Worm (Caenorhabditis elegans) whole organism, L1 larva: ENCODE measurements around the gene Y16B4A.2.

ENCODE experiments used
- C16A3.4 ChIP-seq: fragments of 150-350 bp; optimal IDR thresholded peaks from 2 replicates; lab custom pipeline; 2014; ENCODE audit warnings: missing biosample characterization, missing genetic modification characterization
- C34B4.2 ChIP-seq: sonication (generic microtip); optimal IDR thresholded peaks from 2 replicates; lab custom pipeline; 2017; ENCODE audit warnings: mild to moderate bottlenecking, missing genetic modification characterization, missing compliant biosample characterization
- aha-1 ChIP-seq: fragments of 150-350 bp; optimal IDR thresholded peaks from 2 replicates; lab custom pipeline; 2014; ENCODE audit warnings: missing biosample characterization, missing genetic modification characterization
- alr-1 ChIP-seq: fragments of 200-800 bp; sonication (Bioruptor generic); optimal IDR thresholded peaks from 2 replicates; lab custom pipeline; 2018; ENCODE audit warnings: borderline replicate concordance, mild to moderate bottlenecking, missing genetic modification characterization, missing compliant biosample characterization
- ceh-63 ChIP-seq: fragments of 200-800 bp; sonication (Bioruptor generic); optimal IDR thresholded peaks from 2 replicates; lab custom pipeline; 2018; ENCODE audit warnings: mild to moderate bottlenecking, missing genetic modification characterization, missing compliant biosample characterization
- ceh-8 ChIP-seq: fragments of 200-800 bp; sonication (Bioruptor generic); optimal IDR thresholded peaks from 2 replicates; lab custom pipeline; 2018; ENCODE audit warnings: mild to moderate bottlenecking, missing genetic modification characterization, moderate library complexity, missing compliant biosample characterization
- egl-27 ChIP-seq, 2 experiments: fragments of 150-350 bp in 1 of 2; sonication (generic microtip); optimal IDR thresholded peaks; 3 replicates each; lab custom pipeline; 2017 to 2018; ENCODE audit warnings: missing biosample characterization in 2 of 2, missing genetic modification characterization in 2 of 2, missing genetic modification reagents in 2 of 2
- elt-3 ChIP-seq, 6 experiments: fragments of 150-350 bp in 1 of 6; sonication (generic microtip); optimal IDR thresholded peaks; 2 replicates each; lab custom pipeline; 2017 to 2018; ENCODE audit warnings: missing biosample characterization in 6 of 6, missing genetic modification characterization in 6 of 6, inconsistent platforms in 1 of 6
- fkh-10 ChIP-seq: sonication (generic microtip); optimal IDR thresholded peaks from 2 replicates; lab custom pipeline; 2017; ENCODE audit warnings: missing biosample characterization, missing genetic modification reagents, missing genetic modification characterization
- fkh-8 ChIP-seq: sonication (generic microtip); optimal IDR thresholded peaks from 2 replicates; lab custom pipeline; 2016; ENCODE audit warnings: mild to moderate bottlenecking, missing genetic modification characterization, missing compliant biosample characterization
- grh-1 ChIP-seq: fragments of 200-800 bp; sonication (Bioruptor generic); IDR thresholded peaks from 2 replicates; pipeline ENCODE4 v1.3.6; 2022; ENCODE audit warnings: missing genetic modification reagents, missing genetic modification characterization, missing compliant biosample characterization
- hlh-4 ChIP-seq: sonication (generic microtip); optimal IDR thresholded peaks from 2 replicates; lab custom pipeline; 2016; ENCODE audit warnings: mild to moderate bottlenecking, missing genetic modification characterization, missing compliant biosample characterization
- hpl-2 ChIP-seq: fragments of 150-350 bp; optimal IDR thresholded peaks from 2 replicates; lab custom pipeline; 2014; ENCODE audit warnings: missing biosample characterization, missing genetic modification reagents, missing genetic modification characterization
- irx-1 ChIP-seq: sonication (generic microtip); optimal IDR thresholded peaks from 2 replicates; lab custom pipeline; 2016; ENCODE audit warnings: missing genetic modification characterization, missing compliant biosample characterization
- isw-1 ChIP-seq: fragments of 200-800 bp; sonication (Bioruptor generic); IDR thresholded peaks from 2 replicates; pipeline ENCODE4 v1.3.6; 2022; ENCODE audit warnings: missing genetic modification characterization, missing compliant biosample characterization
- jun-1 ChIP-seq: fragments of 150-350 bp; optimal IDR thresholded peaks from 2 replicates; lab custom pipeline; 2014; ENCODE audit warnings: missing biosample characterization, missing genetic modification reagents, missing genetic modification characterization
- lin-15B ChIP-seq: fragments of 150-350 bp; sonication (generic microtip); optimal IDR thresholded peaks from 3 replicates; lab custom pipeline; 2014; ENCODE audit warnings: missing biosample characterization, missing genetic modification characterization
- lin-35 ChIP-seq, 2 experiments: fragments of 150-350 bp; optimal IDR thresholded peaks; 2 replicates each; lab custom pipeline; 2014; ENCODE audit warnings: missing biosample characterization in 2 of 2, missing genetic modification characterization in 2 of 2, missing genetic modification reagents in 2 of 2
- lin-39 ChIP-seq: fragments of 150-350 bp; optimal IDR thresholded peaks from 2 replicates; lab custom pipeline; 2014; ENCODE audit warnings: missing biosample characterization, missing genetic modification reagents, missing genetic modification characterization
- lir-3 ChIP-seq: sonication (generic microtip); optimal IDR thresholded peaks from 2 replicates; lab custom pipeline; 2016; ENCODE audit warnings: mild to moderate bottlenecking, missing genetic modification characterization, moderate library complexity, missing compliant biosample characterization; ENCODE audit not compliant: poor library complexity
- mdl-1 ChIP-seq, 2 experiments: fragments of 150-350 bp; optimal IDR thresholded peaks; 2 replicates each; lab custom pipeline; 2014 to 2017; ENCODE audit warnings: missing biosample characterization in 2 of 2, missing genetic modification characterization in 2 of 2, inconsistent platforms in 1 of 2
- mef-2 ChIP-seq: fragments of 150-350 bp; optimal IDR thresholded peaks from 2 replicates; lab custom pipeline; 2014; ENCODE audit warnings: missing biosample characterization, missing genetic modification characterization
- nhr-11 ChIP-seq: fragments of 150-350 bp; optimal IDR thresholded peaks from 2 replicates; lab custom pipeline; 2014; ENCODE audit warnings: missing biosample characterization, missing genetic modification characterization
- nhr-12 ChIP-seq: sonication (generic microtip); optimal IDR thresholded peaks from 2 replicates; lab custom pipeline; 2017; ENCODE audit warnings: missing biosample characterization, missing genetic modification characterization
- nhr-237 ChIP-seq: fragments of 150-350 bp; optimal IDR thresholded peaks from 2 replicates; lab custom pipeline; 2014; ENCODE audit warnings: missing biosample characterization, missing genetic modification characterization
- nhr-71 ChIP-seq: sonication (generic microtip); optimal IDR thresholded peaks from 2 replicates; lab custom pipeline; 2016; ENCODE audit warnings: mild to moderate bottlenecking, missing genetic modification characterization, moderate library complexity, missing compliant biosample characterization
- nhr-76 ChIP-seq: sonication (generic microtip); optimal IDR thresholded peaks from 2 replicates; lab custom pipeline; 2017; ENCODE audit warnings: missing biosample characterization, missing genetic modification characterization
- nhr-84 ChIP-seq: sonication (generic microtip); optimal IDR thresholded peaks from 2 replicates; lab custom pipeline; 2017; ENCODE audit warnings: missing biosample characterization, missing genetic modification characterization
- nhr-85 ChIP-seq: sonication (generic microtip); peaks from one replicate; lab custom pipeline; 2016; ENCODE audit warnings: missing genetic modification characterization, inconsistent platforms, missing compliant biosample characterization
- pag-3 ChIP-seq: sonication (generic microtip); optimal IDR thresholded peaks from 2 replicates; lab custom pipeline; 2017; ENCODE audit warnings: missing genetic modification characterization, mild to moderate bottlenecking, missing compliant biosample characterization, antibody characterized with exemption, borderline replicate concordance; ENCODE audit not compliant: insufficient read depth
- pax-3 ChIP-seq: fragments of 200-800 bp; sonication (Bioruptor generic); optimal IDR thresholded peaks from 2 replicates; lab custom pipeline; 2018; ENCODE audit warnings: mild to moderate bottlenecking, missing genetic modification characterization, moderate library complexity, missing compliant biosample characterization
- rnt-1 ChIP-seq: sonication (generic microtip); optimal IDR thresholded peaks from 2 replicates; lab custom pipeline; 2016; ENCODE audit warnings: mild to moderate bottlenecking, missing genetic modification characterization, moderate library complexity, missing compliant biosample characterization
- skn-1 ChIP-seq: fragments of 150-350 bp; optimal IDR thresholded peaks from 2 replicates; lab custom pipeline; 2014; ENCODE audit warnings: missing biosample characterization, missing genetic modification characterization
- snpc-4 ChIP-seq: fragments of 150-350 bp; optimal IDR thresholded peaks from 2 replicates; lab custom pipeline; 2014; ENCODE audit warnings: missing biosample characterization, missing genetic modification characterization
- snu-23 ChIP-seq: sonication (generic microtip); optimal IDR thresholded peaks from 2 replicates; lab custom pipeline; 2016; ENCODE audit warnings: missing genetic modification characterization, missing compliant biosample characterization
- sox-4 ChIP-seq: sonication (generic microtip); optimal IDR thresholded peaks from 2 replicates; lab custom pipeline; 2016; ENCODE audit warnings: missing genetic modification characterization, missing compliant biosample characterization
- sup-37 ChIP-seq: fragments of 200-800 bp; sonication (Bioruptor generic); optimal IDR thresholded peaks from 2 replicates; lab custom pipeline; 2018; ENCODE audit warnings: mild to moderate bottlenecking, missing genetic modification characterization, missing compliant biosample characterization
- swsn-7 ChIP-seq: sonication (generic microtip); optimal IDR thresholded peaks from 2 replicates; lab custom pipeline; 2016; ENCODE audit warnings: missing genetic modification characterization, missing compliant biosample characterization
- unc-30 ChIP-seq: sonication (generic microtip); optimal IDR thresholded peaks from 2 replicates; lab custom pipeline; 2017; ENCODE audit warnings: missing biosample characterization, missing genetic modification characterization
- vab-15 ChIP-seq: sonication (generic microtip); optimal IDR thresholded peaks from 2 replicates; lab custom pipeline; 2017; ENCODE audit warnings: missing genotype, mild to moderate bottlenecking, missing genetic modification characterization, missing compliant biosample characterization
- xbp-1 ChIP-seq: sonication (generic microtip); optimal IDR thresholded peaks from 2 replicates; lab custom pipeline; 2016; ENCODE audit warnings: missing genetic modification characterization, missing compliant biosample characterization
- zip-4 ChIP-seq: fragments of 200-800 bp; sonication (Bioruptor generic); optimal IDR thresholded peaks from 2 replicates; lab custom pipeline; 2018; ENCODE audit warnings: mild to moderate bottlenecking, missing genetic modification characterization, moderate library complexity, missing compliant biosample characterization
- ztf-11 ChIP-seq, 2 experiments: sonication (generic microtip); optimal IDR thresholded peaks; 2 replicates each; lab custom pipeline; 2016 to 2017; ENCODE audit warnings: missing genetic modification characterization in 2 of 2, missing biosample characterization in 1 of 2, missing compliant biosample characterization in 1 of 2

Gene Y16B4A.2

ce11 chrX:14746948-14747347, 24.7 kb downstream of the Y16B4A.2 start, which contains the start of gene C05G5.2 (continued):
- peak; percentile 71 to 87 for TF ChIP-seq lin-35 (GFP tag; optimal IDR thresholded peaks at IDR 0.05; lab: Kevin White, UChicago)
- no peak for TF ChIP-seq C34B4.2 (tag; lab: Kevin White, UChicago)
- no peak for TF ChIP-seq nhr-76 (tag; lab: Kevin White, UChicago)
- TF ChIP-seq nhr-85: peak; percentile 90
- peak; percentile 59 for TF ChIP-seq hpl-2 (GFP tag; lab: Kevin White, UChicago)
- peak; percentile 71 for TF ChIP-seq lir-3 (tag; lab: Kevin White, UChicago)
- TF ChIP-seq nhr-71 (tag; lab: Kevin White, UChicago): peak; percentile 90
- peak; percentile 93 for TF ChIP-seq snu-23 (GFP tag; lab: Kevin White, UChicago)
- TF ChIP-seq C16A3.4 (tag; lab: Kevin White, UChicago): peak; percentile 95
- no peak for TF ChIP-seq unc-30 (tag; lab: Kevin White, UChicago)
- TF ChIP-seq nhr-12 (tag; lab: Kevin White, UChicago): no peak
- TF ChIP-seq sup-37 (GFP tag; lab: Kevin White, UChicago): no peak
- no peak for TF ChIP-seq egl-27 (tag; optimal IDR thresholded peaks at IDR 0.05; lab: Kevin White, UChicago)
- TF ChIP-seq aha-1 (tag; lab: Kevin White, UChicago): peak; percentile 3
- TF ChIP-seq xbp-1 (tag; lab: Kevin White, UChicago): peak; percentile 82
- TF ChIP-seq fkh-10 (GFP tag; lab: Kevin White, UChicago): peak; percentile 66
- TF ChIP-seq swsn-7 (tag; lab: Kevin White, UChicago): peak; percentile 89
- TF ChIP-seq grh-1 (GFP tag; lab: Robert Waterston, UW): peak; percentile 54; the same call in 1 of the 2 replicates
- no peak for TF ChIP-seq nhr-84 (tag; lab: Kevin White, UChicago)
- TF ChIP-seq snpc-4: peak; percentile 88
- TF ChIP-seq zip-4 (GFP tag; lab: Kevin White, UChicago): peak; percentile 88
- peak; percentile 5 for TF ChIP-seq sox-4 (tag; lab: Kevin White, UChicago)
- TF ChIP-seq isw-1 (GFP tag; lab: Robert Waterston, UW): peak; percentile 63
- TF ChIP-seq nhr-11: no peak
- peak; percentile 59 for TF ChIP-seq pax-3 (tag; lab: Kevin White, UChicago)
- peak; percentile 17 for TF ChIP-seq mef-2 (tag; lab: Kevin White, UChicago)
- TF ChIP-seq jun-1 (tag; lab: Kevin White, UChicago): peak; percentile 80
- TF ChIP-seq fkh-8 (tag; lab: Kevin White, UChicago): peak; percentile 92
- peak; percentile 84 for TF ChIP-seq rnt-1 (tag; lab: Kevin White, UChicago)
- peak in 3 of 6 experiments; percentile 42 to 95 (median 79) for TF ChIP-seq elt-3 (tag; optimal IDR thresholded peaks at IDR 0.05; lab: Kevin White, UChicago)
- TF ChIP-seq pag-3 (tag; lab: Kevin White, UChicago): peak; percentile 42
- peak; percentile 50 for TF ChIP-seq lin-15B (tag; lab: Kevin White, UChicago)
- no peak for TF ChIP-seq alr-1
- TF ChIP-seq irx-1 (tag; lab: Kevin White, UChicago): peak; percentile 57
- TF ChIP-seq skn-1 (tag; lab: Kevin White, UChicago): peak; percentile 95
- TF ChIP-seq lin-39 (tag; lab: Kevin White, UChicago): no peak
- TF ChIP-seq ceh-8 (GFP tag; lab: Kevin White, UChicago): peak; percentile 43
- TF ChIP-seq vab-15 (tag; lab: Kevin White, UChicago): peak; percentile 61
- no peak for TF ChIP-seq ceh-63 (GFP tag; lab: Kevin White, UChicago)
- TF ChIP-seq ztf-11 (tag; optimal IDR thresholded peaks at IDR 0.05; lab: Kevin White, UChicago): peak in 1 of 2 experiments; percentile 4
- TF ChIP-seq mdl-1 (tag; optimal IDR thresholded peaks at IDR 0.05; lab: Kevin White, UChicago): peak in 1 of 2 experiments; percentile 84
- TF ChIP-seq hlh-4 (tag; lab: Kevin White, UChicago): no peak
- TF ChIP-seq nhr-237 (tag; lab: Kevin White, UChicago): peak; percentile 38
